Fruit fly (Drosophila melanogaster): ENCODE data around the gene CG7384.

CG7384 gene

DNA sequence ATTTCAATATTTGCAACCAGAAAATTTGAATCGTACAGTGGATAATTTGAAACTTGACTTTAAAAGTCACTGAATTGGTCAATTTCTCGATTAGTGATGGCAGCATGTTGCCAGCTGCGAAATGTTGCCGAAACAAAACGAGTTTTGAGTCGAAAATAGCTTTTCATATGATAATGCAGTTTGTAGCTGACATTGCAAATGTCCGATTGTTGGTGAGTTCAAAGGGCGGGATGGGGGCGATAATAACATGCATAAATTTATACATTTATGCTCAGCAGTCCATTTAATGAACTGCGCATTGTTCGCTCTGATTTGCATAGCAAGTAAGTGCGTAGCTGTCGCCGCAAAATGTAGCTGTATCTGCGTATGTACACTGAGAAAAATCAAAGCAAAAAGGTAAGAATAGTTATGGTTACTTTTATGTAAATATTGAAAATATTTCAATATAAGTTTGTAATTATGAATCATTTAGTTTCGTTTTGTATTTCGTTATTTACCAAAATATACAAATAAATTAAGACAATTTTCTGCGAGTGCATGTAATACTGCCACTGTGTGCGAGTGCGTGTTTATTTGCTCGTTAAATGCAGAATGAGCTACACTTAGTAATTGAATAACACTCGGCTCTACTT, 16.8 kb upstream of the CG7384 start, which contains the start of gene Lip4:
Gene Lip4 (plus strand): TSS at position 620 of the 632 bp plus-strand sequence.
- TF ChIP-seq CG12605 (GFP tag; IDR thresholded peaks at IDR 0.05): no peak; the same call in 1 of the 2 replicates
- TF ChIP-seq CG34367 (tag; optimal IDR thresholded peaks at IDR 0.05): peak; percentile 61
- peak; percentile 69 for TF ChIP-seq CG14655 (GFP tag; optimal IDR thresholded peaks at IDR 0.05)
- TF ChIP-seq Pif1A (GFP tag; optimal IDR thresholded peaks at IDR 0.05): peak; percentile 39
- TF ChIP-seq CG8159 (tag; optimal IDR thresholded peaks at IDR 0.05): peak; percentile 78
- peak; percentile 58 for TF ChIP-seq gl (tag; optimal IDR thresholded peaks at IDR 0.05)
- TF ChIP-seq CG9948 (tag; optimal IDR thresholded peaks at IDR 0.05): peak; percentile 69
- TF ChIP-seq Pif1B (GFP tag; optimal IDR thresholded peaks at IDR 0.05): peak; percentile 50
- peak; percentile 71 for TF ChIP-seq CG17806 (tag; optimal IDR thresholded peaks at IDR 0.05)
- peak; percentile 63 for TF ChIP-seq CG8301 (tag; optimal IDR thresholded peaks at IDR 0.05)
- TF ChIP-seq CG4496 (GFP tag; IDR thresholded peaks at IDR 0.05): no peak; the same call in 1 of the 3 replicates
- TF ChIP-seq Snoo (tag; optimal IDR thresholded peaks at IDR 0.05): peak; percentile 42
- no peak for TF ChIP-seq CG13204 (GFP tag; optimal IDR thresholded peaks at IDR 0.05)
- TF ChIP-seq fd96Ca (GFP tag; IDR thresholded peaks at IDR 0.05): no peak; the same call in 2 of the 3 replicates
- peak; percentile 82; the same call in 1 of the 2 replicates for TF ChIP-seq CG32121 (GFP tag; IDR thresholded peaks at IDR 0.05)
- 0 out of 2 replicates have a peak, but pooled peaks have one; percentile 32 for TF ChIP-seq rn (GFP tag; IDR thresholded peaks at IDR 0.05)
- TF ChIP-seq CG15710 (tag; optimal IDR thresholded peaks at IDR 0.05): peak; percentile 75
- TF ChIP-seq CG10348 (GFP tag; IDR thresholded peaks at IDR 0.05): no peak
- TF ChIP-seq Ets98B (GFP tag; IDR thresholded peaks at IDR 0.05): no peak; the same call in 1 of the 2 replicates
- TF ChIP-seq EcR (GFP tag; optimal IDR thresholded peaks at IDR 0.05): no peak
- no peak for TF ChIP-seq D1 (tag; optimal IDR thresholded peaks at IDR 0.05)

DNA sequence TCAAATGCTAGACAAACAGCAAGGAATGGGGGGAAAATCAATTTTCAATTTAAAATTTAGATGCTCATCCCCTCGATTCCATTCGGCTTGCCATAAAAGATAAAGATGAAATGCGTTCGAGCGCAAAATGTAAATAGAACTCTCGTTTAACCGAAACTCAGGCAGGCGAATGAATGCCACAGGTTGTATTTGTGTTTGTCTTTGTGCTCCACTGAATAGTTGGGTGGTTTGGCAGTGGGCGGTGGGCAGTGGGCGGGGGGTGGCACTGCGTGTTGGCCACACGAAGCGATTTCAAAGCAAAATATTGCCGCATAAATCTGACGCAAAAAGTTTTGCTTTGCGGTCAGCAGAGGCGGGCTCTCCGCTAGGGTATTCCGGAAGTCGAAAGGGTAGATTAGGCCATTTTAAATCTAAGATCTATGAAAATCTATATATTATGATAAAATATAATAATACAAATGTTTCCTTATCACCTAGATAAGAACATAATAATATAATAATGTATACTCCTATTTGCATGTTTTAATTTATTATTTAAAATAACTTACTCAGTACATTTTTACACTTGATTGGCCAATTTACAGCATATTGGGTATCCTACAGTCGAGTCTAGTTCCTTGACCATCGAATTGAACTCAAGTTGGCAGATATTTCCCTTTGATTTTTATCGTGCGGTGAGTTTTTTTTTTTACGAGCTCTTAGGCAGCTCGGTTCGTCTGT, 12.1 kb upstream of the CG7384 start:
- 0 out of 3 replicates have a peak, but pooled peaks have one; percentile 19 for TF ChIP-seq fd96Ca (GFP tag; IDR thresholded peaks at IDR 0.05)
- TF ChIP-seq CG8159 (tag; optimal IDR thresholded peaks at IDR 0.05): peak; percentile 28
- TF ChIP-seq gl (tag; optimal IDR thresholded peaks at IDR 0.05): no peak
- no peak for TF ChIP-seq Snoo (tag; optimal IDR thresholded peaks at IDR 0.05)
- TF ChIP-seq CG17806 (tag; optimal IDR thresholded peaks at IDR 0.05): no peak
- TF ChIP-seq D1 (tag; optimal IDR thresholded peaks at IDR 0.05): no peak
- peak; percentile 41 for TF ChIP-seq CG14655 (GFP tag; optimal IDR thresholded peaks at IDR 0.05)
- no peak for TF ChIP-seq Pif1B (GFP tag; optimal IDR thresholded peaks at IDR 0.05)
- no peak for TF ChIP-seq CG12605 (GFP tag; IDR thresholded peaks at IDR 0.05)
- peak; percentile 6 for TF ChIP-seq CG15710 (tag; optimal IDR thresholded peaks at IDR 0.05)
- 0 out of 3 replicates have a peak, but pooled peaks have one; percentile 12 for TF ChIP-seq CG4496 (GFP tag; IDR thresholded peaks at IDR 0.05)
- TF ChIP-seq CG9948 (tag; optimal IDR thresholded peaks at IDR 0.05): peak; percentile 8
- TF ChIP-seq rn (GFP tag; IDR thresholded peaks at IDR 0.05): no peak
- no peak for TF ChIP-seq EcR (GFP tag; optimal IDR thresholded peaks at IDR 0.05)
- no peak for TF ChIP-seq CG10348 (GFP tag; IDR thresholded peaks at IDR 0.05)
- no peak for TF ChIP-seq CG34367 (tag; optimal IDR thresholded peaks at IDR 0.05)
- peak; percentile 23; the same call in 1 of the 2 replicates for TF ChIP-seq CG32121 (GFP tag; IDR thresholded peaks at IDR 0.05)
- TF ChIP-seq Ets98B (GFP tag; IDR thresholded peaks at IDR 0.05): no peak
- TF ChIP-seq CG8301 (tag; optimal IDR thresholded peaks at IDR 0.05): peak; percentile 13

DNA sequence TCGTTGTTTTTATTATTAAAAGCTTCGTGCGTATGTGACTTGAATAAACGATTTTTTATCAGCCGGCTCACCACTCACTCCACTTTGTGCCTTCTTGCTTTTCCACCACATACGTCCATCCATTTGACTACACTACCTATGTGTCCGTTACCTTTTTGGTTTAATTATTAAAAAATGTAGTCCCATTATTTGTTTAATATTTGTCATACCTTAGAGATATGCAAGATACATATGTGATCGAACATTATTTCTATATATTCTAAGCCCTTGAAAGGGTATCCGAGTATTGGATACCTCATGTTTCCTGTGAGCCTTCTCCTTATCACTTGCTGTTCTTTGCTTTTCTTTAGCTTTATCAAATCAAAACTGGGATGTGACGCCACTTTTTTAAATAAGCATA, 9.0 kb upstream of the CG7384 start:
- peak; percentile 86 for TF ChIP-seq Pif1B (GFP tag; optimal IDR thresholded peaks at IDR 0.05)
- peak; percentile 89 for TF ChIP-seq CG8159 (tag; optimal IDR thresholded peaks at IDR 0.05)
- peak; percentile 25; the same call in 1 of the 2 replicates for TF ChIP-seq rn (GFP tag; IDR thresholded peaks at IDR 0.05)
- peak; percentile 38 for TF ChIP-seq CG13204 (GFP tag; optimal IDR thresholded peaks at IDR 0.05)
- TF ChIP-seq Pif1A (GFP tag; optimal IDR thresholded peaks at IDR 0.05): peak; percentile 84
- TF ChIP-seq fd96Ca (GFP tag; IDR thresholded peaks at IDR 0.05): peak; percentile 59; the same call in 2 of the 3 replicates
- TF ChIP-seq Ets98B (GFP tag; IDR thresholded peaks at IDR 0.05): peak; percentile 83
- peak; percentile 78 for TF ChIP-seq CG14655 (GFP tag; optimal IDR thresholded peaks at IDR 0.05)
- TF ChIP-seq CG17806 (tag; optimal IDR thresholded peaks at IDR 0.05): peak; percentile 88
- TF ChIP-seq CG34367 (tag; optimal IDR thresholded peaks at IDR 0.05): peak; percentile 84
- peak; percentile 72 for TF ChIP-seq D1 (tag; optimal IDR thresholded peaks at IDR 0.05)
- TF ChIP-seq CG4496 (GFP tag; IDR thresholded peaks at IDR 0.05): peak; percentile 87
- peak; percentile 74 for TF ChIP-seq CG32121 (GFP tag; IDR thresholded peaks at IDR 0.05)
- TF ChIP-seq CG12605 (GFP tag; IDR thresholded peaks at IDR 0.05): peak; percentile 69; the same call in 1 of the 2 replicates
- TF ChIP-seq Snoo (tag; optimal IDR thresholded peaks at IDR 0.05): peak; percentile 84
- TF ChIP-seq EcR (GFP tag; optimal IDR thresholded peaks at IDR 0.05): peak; percentile 25
- TF ChIP-seq CG9948 (tag; optimal IDR thresholded peaks at IDR 0.05): peak; percentile 80
- peak; percentile 92 for TF ChIP-seq CG15710 (tag; optimal IDR thresholded peaks at IDR 0.05)
- peak; percentile 75 for TF ChIP-seq CG8301 (tag; optimal IDR thresholded peaks at IDR 0.05)
- peak; percentile 77 for TF ChIP-seq gl (tag; optimal IDR thresholded peaks at IDR 0.05)
- no peak for TF ChIP-seq CG10348 (GFP tag; IDR thresholded peaks at IDR 0.05)

dm6 chr2L:10517085-10517484, 6.8 kb upstream of the CG7384 start, which contains the start of the genes Fatp1 and Lrr47:
Gene Fatp1, minus strand, starts transcription at chr2L:10517218.
Gene Lrr47, plus strand, starts transcription at chr2L:10517335.
- TF ChIP-seq CG34367 (tag; optimal IDR thresholded peaks at IDR 0.05): no peak
- TF ChIP-seq CG9948 (tag; optimal IDR thresholded peaks at IDR 0.05): no peak
- TF ChIP-seq rn (GFP tag; IDR thresholded peaks at IDR 0.05): no peak
- peak; percentile 8 for TF ChIP-seq CG8159 (tag; optimal IDR thresholded peaks at IDR 0.05)
- peak; percentile 9; the same call in 1 of the 2 replicates for TF ChIP-seq CG12605 (GFP tag; IDR thresholded peaks at IDR 0.05)
- TF ChIP-seq CG4496 (GFP tag; IDR thresholded peaks at IDR 0.05): no peak; the same call in 2 of the 3 replicates
- TF ChIP-seq CG17806 (tag; optimal IDR thresholded peaks at IDR 0.05): no peak
